Fruit fly (Drosophila melanogaster): ENCODE results near the gene mura.

mura gene

dm6 chr3R:9577382-9578137, 26.0 kb upstream of the mura start, which contains the start of the genes Kap-alpha3 and Son (continued):
- TF ChIP-seq CG43689 (GFP tag; IDR thresholded peaks at IDR 0.05) (peak; percentile 70), CG14860 (GFP tag; IDR thresholded peaks at IDR 0.05; ENCODE audit: partially characterized antibody) (peak; percentile 81), CG3995 (GFP tag; optimal IDR thresholded peaks at IDR 0.05) (peak; percentile 91), Lpt (GFP tag; optimal IDR thresholded peaks at IDR 0.05) (no peak), CG34376 (GFP tag; optimal IDR thresholded peaks at IDR 0.05) (peak; percentile 98), CG18619 (GFP tag; optimal IDR thresholded peaks at IDR 0.05) (peak; percentile 96), Ptx1 (GFP tag; IDR thresholded peaks at IDR 0.05) (peak; percentile 90), tll (GFP tag; optimal IDR thresholded peaks at IDR 0.05) (peak; percentile 37 to 79), zen (tag; optimal IDR thresholded peaks at IDR 0.05) (peak; percentile 83), CG17186 (GFP tag; optimal IDR thresholded peaks at IDR 0.05) (peak; percentile 88), Lhr (GFP tag; optimal IDR thresholded peaks at IDR 0.05) (peak; percentile 93), CG2202 (tag; optimal IDR thresholded peaks at IDR 0.05) (peak; percentile 76), NfI (GFP tag; optimal IDR thresholded peaks at IDR 0.05) (peak; percentile 97), Hr51 (GFP tag; optimal IDR thresholded peaks at IDR 0.05) (peak; percentile 86 to 95), maf-S (GFP tag; optimal IDR thresholded peaks at IDR 0.05) (peak; percentile 92), CG34422 (GFP tag; IDR thresholded peaks at IDR 0.05) (peak; percentile 88), CoRest (tag; optimal IDR thresholded peaks at IDR 0.05) (peak; percentile 92), CG7987 (GFP tag; optimal IDR thresholded peaks at IDR 0.05) (peak; percentile 97), CG12769 (tag; optimal IDR thresholded peaks at IDR 0.05) (peak; percentile 75), Jarid2 (GFP tag; optimal IDR thresholded peaks at IDR 0.05) (peak; percentile 80), CG9727 (GFP tag; optimal IDR thresholded peaks at IDR 0.05) (peak; percentile 97), chinmo (GFP tag; IDR thresholded peaks at IDR 0.05; ENCODE audit: partially characterized antibody) (0 out of 4 replicates have a peak, but pooled peaks have one; percentile 69), Mrtf (GFP tag; IDR thresholded peaks at IDR 0.05) (peak; percentile 75), CG8478 (optimal IDR thresholded peaks at IDR 0.05) (no peak), croc (GFP tag; conservative IDR thresholded peaks at IDR 0.05) (peak; percentile 79), CG12104 (GFP tag; optimal IDR thresholded peaks at IDR 0.05) (peak; percentile 97), Sox102F (GFP tag; optimal IDR thresholded peaks at IDR 0.05) (peak; percentile 80), disco-r (GFP tag; optimal IDR thresholded peaks at IDR 0.05) (peak; percentile 87), Hey (tag; optimal IDR thresholded peaks at IDR 0.05) (peak; percentile 93), CG6791 (GFP tag; IDR thresholded peaks at IDR 0.05; ENCODE audit: partially characterized antibody) (peak; percentile 75), ase (GFP tag; IDR thresholded peaks at IDR 0.05) (peak; percentile 84), CG11093 (GFP tag; IDR thresholded peaks at IDR 0.05) (peak; percentile 79), otp (GFP tag; IDR thresholded peaks at IDR 0.05) (peak; percentile 82; the same call in 2 of the 3 replicates), kni (GFP tag; optimal IDR thresholded peaks at IDR 0.05) (peak; percentile 98), hb (GFP tag; IDR thresholded peaks at IDR 0.05; ENCODE audit: partially characterized antibody) (peak; percentile 67; the same call in 2 of the 3 replicates), chif (GFP tag; optimal IDR thresholded peaks at IDR 0.05) (peak; percentile 91 to 95), CG10209 (GFP tag; optimal IDR thresholded peaks at IDR 0.05) (peak; percentile 93), wor (GFP tag; IDR thresholded peaks at IDR 0.05) (peak; percentile 72), p53 (GFP tag; optimal IDR thresholded peaks at IDR 0.05) (peak; percentile 83), CG10366 (GFP tag; IDR thresholded peaks at IDR 0.05) (peak; percentile 85), Max (GFP tag; optimal IDR thresholded peaks at IDR 0.05) (peak; percentile 96), Trl (optimal IDR thresholded peaks at IDR 0.05) (no peak), Trl (GFP tag; optimal IDR thresholded peaks at IDR 0.05) (peak; percentile 95), Doc2 (GFP tag; IDR thresholded peaks at IDR 0.05) (peak; percentile 62; the same call in 1 of the 2 replicates), CG17361 (GFP tag; IDR thresholded peaks at IDR 0.05) (peak; percentile 97), Adf1 (GFP tag; IDR thresholded peaks at IDR 0.05) (peak; percentile 59), CG11695 (GFP tag; IDR thresholded peaks at IDR 0.05) (peak; percentile 79), CG6654 (GFP tag; optimal IDR thresholded peaks at IDR 0.05) (peak; percentile 76), stc (GFP tag; IDR thresholded peaks at IDR 0.05) (peak; percentile 83)
